Fruit fly (Drosophila melanogaster) whole organism, embryonic: ENCODE data around the gene wds.
A peak's percentile ranks its signal among the peaks of the same experiment; 100 is the strongest.

Source experiments
- BEAF-32 ChIP-seq: fragments of 200-800 bp; sonication (Bioruptor generic); optimal IDR thresholded peaks from 3 replicates; lab custom pipeline; 2017; ENCODE audit warnings: missing biosample characterization, missing genetic modification characterization, mild to moderate bottlenecking, moderate library complexity, missing genetic modification reagents
- C15 ChIP-seq: fragments of 200-800 bp; sonication (Bioruptor generic); IDR thresholded peaks from 3 replicates; pipeline ENCODE4 v1.3.6; 2022; ENCODE audit warnings: missing biosample characterization, missing genetic modification characterization
- CG10431 ChIP-seq: fragments of 200-800 bp; sonication (Bioruptor generic); optimal IDR thresholded peaks from 3 replicates; lab custom pipeline; 2018; ENCODE audit warnings: missing biosample characterization, mild to moderate bottlenecking, missing genetic modification characterization
- CG10543 ChIP-seq: fragments of 200-800 bp; sonication (Bioruptor generic); optimal IDR thresholded peaks from 3 replicates; lab custom pipeline; 2017; ENCODE audit warnings: missing biosample characterization, mild to moderate bottlenecking, missing genetic modification characterization, moderate library complexity
- CG11560 ChIP-seq: fragments of 200-800 bp; sonication (Bioruptor generic); IDR thresholded peaks from 3 replicates; pipeline ENCODE4 v1.3.6; 2022; ENCODE audit warnings: missing biosample characterization, missing genetic modification characterization
- CG13287 ChIP-seq: fragments of 200-800 bp; sonication (Bioruptor generic); IDR thresholded peaks from 2 replicates; pipeline ENCODE4 v1.3.6; 2022; ENCODE audit warnings: missing biosample characterization, missing genetic modification characterization; ENCODE audit not compliant: partially characterized antibody
- CG14710 ChIP-seq: fragments of 200-800 bp; sonication (Bioruptor generic); optimal IDR thresholded peaks from 3 replicates; lab custom pipeline; 2019; ENCODE audit warnings: missing biosample characterization, mild to moderate bottlenecking, missing genetic modification characterization, moderate library complexity
- CG1603 ChIP-seq: fragments of 200-800 bp; sonication (Bioruptor generic); optimal IDR thresholded peaks from 2 replicates; lab custom pipeline; 2019; ENCODE audit warnings: missing biosample characterization, mild to moderate bottlenecking, missing genetic modification characterization, moderate library complexity
- CG17361 ChIP-seq: fragments of 200-800 bp; sonication (Bioruptor generic); IDR thresholded peaks from 3 replicates; pipeline ENCODE4 v1.3.6; 2022; ENCODE audit warnings: missing biosample characterization, missing genetic modification characterization
- CG2116 ChIP-seq: fragments of 200-800 bp; sonication (Bioruptor generic); optimal IDR thresholded peaks from 3 replicates; lab custom pipeline; 2018; ENCODE audit warnings: missing biosample characterization, mild to moderate bottlenecking, missing genetic modification characterization
- CG32532 ChIP-seq: fragments of 200-800 bp; sonication (Bioruptor generic); IDR thresholded peaks from 2 replicates; pipeline ENCODE4 v1.3.6; 2022; ENCODE audit warnings: missing biosample characterization, missing genetic modification characterization
- CG4328 ChIP-seq: fragments of 200-800 bp; sonication (Bioruptor generic); optimal IDR thresholded peaks from 3 replicates; lab custom pipeline; 2017; ENCODE audit warnings: missing biosample characterization, missing genetic modification reagents, missing genetic modification characterization
- CG4360 ChIP-seq: fragments of 200-800 bp; sonication (Bioruptor generic); IDR thresholded peaks from 2 replicates; pipeline ENCODE4 v1.3.6; 2022; ENCODE audit warnings: missing biosample characterization, missing genetic modification characterization
- CG4617 ChIP-seq: fragments of 200-800 bp; sonication (Bioruptor generic); optimal IDR thresholded peaks from 3 replicates; lab custom pipeline; 2016; ENCODE audit warnings: missing biosample characterization, missing genetic modification characterization, borderline replicate concordance
- CG7839 ChIP-seq: fragments of 200-800 bp; sonication (Bioruptor generic); optimal IDR thresholded peaks from 3 replicates; lab custom pipeline; 2018; ENCODE audit warnings: missing biosample characterization, mild to moderate bottlenecking, missing genetic modification characterization, moderate library complexity
- CG9215 ChIP-seq: fragments of 200-800 bp; sonication (Bioruptor generic); IDR thresholded peaks from 2 replicates; pipeline ENCODE4 v1.3.6; 2022; ENCODE audit warnings: missing biosample characterization, missing genetic modification characterization
- CG9437 ChIP-seq: fragments of 200-800 bp; sonication (Bioruptor generic); optimal IDR thresholded peaks from 2 replicates; lab custom pipeline; 2018; ENCODE audit warnings: missing biosample characterization, mild to moderate bottlenecking, missing genetic modification characterization
- CG9797 ChIP-seq: fragments of 200-800 bp; sonication (Bioruptor generic); optimal IDR thresholded peaks from 3 replicates; lab custom pipeline; 2018; ENCODE audit warnings: missing biosample characterization, mild to moderate bottlenecking, missing genetic modification characterization
- D19A ChIP-seq: fragments of 200-800 bp; optimal IDR thresholded peaks from 3 replicates; lab custom pipeline; 2019; ENCODE audit warnings: missing biosample characterization, mild to moderate bottlenecking, missing genetic modification characterization, moderate library complexity
- Dp ChIP-seq: fragments of 200-800 bp; sonication (Bioruptor generic); optimal IDR thresholded peaks from 2 replicates; lab custom pipeline; 2018; ENCODE audit warnings: missing biosample characterization, mild to moderate bottlenecking, missing genetic modification characterization, moderate library complexity
- Dref ChIP-seq: fragments of 200-800 bp; sonication (Bioruptor generic); IDR thresholded peaks from 2 replicates; pipeline ENCODE4 v1.3.6; 2022; ENCODE audit warnings: missing biosample characterization, missing genetic modification characterization
- E2f2 ChIP-seq: fragments of 200-800 bp; sonication (Bioruptor generic); IDR thresholded peaks from 2 replicates; pipeline ENCODE4 v1.3.6; 2022; ENCODE audit warnings: missing biosample characterization, missing genetic modification characterization
- Ets97D ChIP-seq: fragments of 200-800 bp; sonication (Bioruptor generic); optimal IDR thresholded peaks from 3 replicates; lab custom pipeline; 2016; ENCODE audit warnings: missing biosample characterization, missing genetic modification characterization
- H15 ChIP-seq: fragments of 200-800 bp; sonication (Bioruptor generic); IDR thresholded peaks from 3 replicates; pipeline ENCODE4 v1.3.6; 2022; ENCODE audit warnings: missing biosample characterization, missing genetic modification characterization
- Lhr ChIP-seq: fragments of 200-800 bp; sonication (Bioruptor generic); optimal IDR thresholded peaks from 3 replicates; lab custom pipeline; 2017; ENCODE audit warnings: mild to moderate bottlenecking, missing biosample characterization, missing genetic modification reagents, missing genetic modification characterization
- MBD-R2 ChIP-seq: fragments of 200-800 bp; sonication (Bioruptor generic); IDR thresholded peaks from 2 replicates; pipeline ENCODE4 v1.3.6; 2022; ENCODE audit warnings: missing biosample characterization, missing genetic modification characterization
- MESR4 ChIP-seq: fragments of 200-800 bp; sonication (Bioruptor generic); optimal IDR thresholded peaks from 2 replicates; lab custom pipeline; 2018; ENCODE audit warnings: missing biosample characterization, mild to moderate bottlenecking, missing genetic modification characterization, moderate library complexity
- Meics ChIP-seq: fragments of 200-800 bp; sonication (Bioruptor generic); optimal IDR thresholded peaks from 2 replicates; lab custom pipeline; 2017; ENCODE audit warnings: missing biosample characterization, mild to moderate bottlenecking, missing genetic modification characterization
- Myb ChIP-seq: fragments of 200-800 bp; sonication (Bioruptor generic); optimal IDR thresholded peaks from 2 replicates; lab custom pipeline; 2016; ENCODE audit warnings: missing biosample characterization, missing genetic modification characterization
- Scr ChIP-seq: fragments of 200-800 bp; sonication (Bioruptor generic); IDR thresholded peaks from 2 replicates; pipeline ENCODE4 v1.3.6; 2022; ENCODE audit warnings: missing biosample characterization, missing genetic modification characterization; ENCODE audit not compliant: partially characterized antibody
- Sin3A ChIP-seq: fragments of >200 bp; optimal IDR thresholded peaks from 2 replicates; lab custom pipeline; 2018
- Sry-β ChIP-seq: fragments of 200-800 bp; sonication (Bioruptor generic); optimal IDR thresholded peaks from 2 replicates; lab custom pipeline; 2018; ENCODE audit warnings: missing biosample characterization, mild to moderate bottlenecking, missing genetic modification characterization, moderate library complexity
- Sry-δ ChIP-seq: fragments of 200-800 bp; sonication (Bioruptor generic); optimal IDR thresholded peaks from 2 replicates; lab custom pipeline; 2016; ENCODE audit warnings: missing biosample characterization, missing genetic modification characterization
- Tbp ChIP-seq: fragments of >200 bp; optimal IDR thresholded peaks from 2 replicates; lab custom pipeline; 2018; ENCODE audit warnings: missing biosample characterization, missing genetic modification characterization
- amos ChIP-seq: fragments of 200-800 bp; sonication (Bioruptor generic); IDR thresholded peaks from 2 replicates; pipeline ENCODE4 v1.3.6; 2022; ENCODE audit warnings: missing biosample characterization, missing genetic modification characterization; ENCODE audit not compliant: partially characterized antibody
- ash1 ChIP-seq: fragments of 200-800 bp; sonication (Bioruptor generic); optimal IDR thresholded peaks from 2 replicates; lab custom pipeline; 2018; ENCODE audit warnings: missing biosample characterization, mild to moderate bottlenecking, missing genetic modification characterization
- bbx ChIP-seq: fragments of 200-800 bp; sonication (Bioruptor generic); IDR thresholded peaks from 2 replicates; pipeline ENCODE4 v1.3.6; 2022; ENCODE audit warnings: missing biosample characterization, missing genetic modification characterization; ENCODE audit not compliant: partially characterized antibody
- dm ChIP-seq: fragments of 200-800 bp; sonication (Bioruptor generic); optimal IDR thresholded peaks from 3 replicates; lab custom pipeline; 2016; ENCODE audit warnings: missing biosample characterization, missing genetic modification characterization
- gfzf ChIP-seq: fragments of 200-800 bp; sonication (Bioruptor generic); optimal IDR thresholded peaks from 2 replicates; lab custom pipeline; 2016; ENCODE audit warnings: missing biosample characterization, mild to moderate bottlenecking, missing genetic modification characterization, moderate library complexity
- gsb ChIP-seq: fragments of 200-800 bp; sonication (Bioruptor generic); IDR thresholded peaks from 2 replicates; pipeline ENCODE4 v1.3.6; 2022; ENCODE audit warnings: missing biosample characterization, missing genetic modification characterization
- mam ChIP-seq: fragments of 200-800 bp; sonication (Bioruptor generic); optimal IDR thresholded peaks from 3 replicates; lab custom pipeline; 2016; ENCODE audit warnings: missing biosample characterization, missing genetic modification characterization
- mirr ChIP-seq: fragments of 200-800 bp; sonication (Bioruptor generic); optimal IDR thresholded peaks from 3 replicates; lab custom pipeline; 2018; ENCODE audit warnings: missing biosample characterization, mild to moderate bottlenecking, missing genetic modification characterization
- p53 ChIP-seq: fragments of 200-800 bp; sonication (Bioruptor generic); optimal IDR thresholded peaks from 2 replicates; lab custom pipeline; 2016; ENCODE audit warnings: missing biosample characterization, missing genetic modification characterization
- phol ChIP-seq: fragments of 200-800 bp; sonication (Bioruptor generic); optimal IDR thresholded peaks from 3 replicates; lab custom pipeline; 2018; ENCODE audit warnings: missing biosample characterization, mild to moderate bottlenecking, missing genetic modification characterization, moderate library complexity
- prd ChIP-seq, 3 experiments: fragments of >200 bp in 2 of 3; fragments of 200-800 bp in 1 of 3; sonication (Bioruptor generic) in 1 of 3; optimal IDR thresholded peaks in 2 of 3; IDR thresholded peaks in 1 of 3; 2 replicates in 2 of 3; 3 replicates in 1 of 3; pipeline versions ENCODE4 v1.3.6 to Lab custom; 2017 to 2022; ENCODE audit warnings: missing biosample characterization in 1 of 3, missing genetic modification characterization in 1 of 3
- pzg ChIP-seq: fragments of 200-800 bp; sonication (Bioruptor generic); optimal IDR thresholded peaks from 3 replicates; lab custom pipeline; 2018; ENCODE audit warnings: missing biosample characterization, mild to moderate bottlenecking, missing genetic modification characterization, moderate library complexity
- row ChIP-seq: fragments of 200-800 bp; sonication (Bioruptor generic); IDR thresholded peaks from 3 replicates; pipeline ENCODE4 v1.3.6; 2022; ENCODE audit warnings: missing biosample characterization, missing genetic modification characterization
- sens ChIP-seq: fragments of 200-800 bp; sonication (Bioruptor generic); peaks from one replicate; lab custom pipeline; 2016; ENCODE audit warnings: missing biosample characterization, missing genetic modification characterization
- sima ChIP-seq: fragments of 200-800 bp; sonication (Bioruptor generic); optimal IDR thresholded peaks from 2 replicates; lab custom pipeline; 2016; ENCODE audit warnings: missing biosample characterization, missing genetic modification characterization
- sna ChIP-seq: fragments of 200-800 bp; sonication (Bioruptor generic); IDR thresholded peaks from 2 replicates; pipeline ENCODE4 v1.3.6; 2022; ENCODE audit warnings: missing biosample characterization, missing genetic modification characterization; ENCODE audit not compliant: partially characterized antibody
- sob ChIP-seq: fragments of 200-800 bp; sonication (Bioruptor generic); IDR thresholded peaks from 2 replicates; pipeline ENCODE4 v1.3.6; 2022; ENCODE audit warnings: missing biosample characterization, missing genetic modification characterization
- stwl ChIP-seq: fragments of 200-800 bp; sonication (Bioruptor generic); optimal IDR thresholded peaks from 3 replicates; lab custom pipeline; 2018; ENCODE audit warnings: missing biosample characterization, mild to moderate bottlenecking, missing genetic modification characterization, moderate library complexity
- vnd ChIP-seq: fragments of 200-800 bp; sonication (Bioruptor generic); IDR thresholded peaks from 3 replicates; pipeline ENCODE4 v1.3.6; 2022; ENCODE audit warnings: missing biosample characterization, missing genetic modification characterization; ENCODE audit not compliant: partially characterized antibody
- wor ChIP-seq: fragments of 200-800 bp; sonication (Bioruptor generic); IDR thresholded peaks from 2 replicates; pipeline ENCODE4 v1.3.6; 2022; ENCODE audit warnings: missing biosample characterization, missing genetic modification characterization
- yki ChIP-seq: fragments of >200 bp; optimal IDR thresholded peaks from 3 replicates; lab custom pipeline; 2018

The wds gene

DNA sequence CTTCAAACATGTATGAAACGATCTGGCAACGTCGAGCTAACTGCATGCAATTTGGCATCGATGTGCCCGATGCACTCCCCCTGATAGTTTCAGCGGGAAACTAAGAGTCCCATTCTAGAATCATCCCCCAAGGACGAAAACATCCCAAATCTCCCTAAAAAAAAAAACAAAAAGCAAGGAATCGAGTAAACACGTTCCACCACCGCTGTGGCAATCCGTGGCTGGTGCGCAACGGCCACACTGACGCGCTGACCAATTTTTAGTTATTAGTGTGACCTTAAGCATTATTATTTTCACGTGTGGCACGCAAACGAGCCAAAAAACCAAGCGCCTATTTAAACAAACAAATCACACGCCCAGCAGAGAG, at the start of gene wds:
Gene wds, plus strand, starts transcription at position 265 of the 367 bp plus-strand sequence.
- TF ChIP-seq Myb (peak; percentile 67), pzg (GFP tag; lab: Kevin White, UChicago) (peak; percentile 45), stwl (peak; percentile 40), CG2116 (peak; percentile 75), H15 (no peak), Sin3A (peak; percentile 68), Lhr (peak; percentile 31), Scr (0 out of 2 replicates have a peak, but pooled peaks have one; percentile 9), Dp (peak; percentile 38), bbx (GFP tag; lab: Robert Waterston, UW) (peak; percentile 21; the same call in 1 of the 2 replicates), Ets97D (peak; percentile 50), mam (GFP tag; lab: Kevin White, UChicago) (peak; percentile 4), CG9215 (GFP tag; lab: Robert Waterston, UW) (0 out of 2 replicates have a peak, but pooled peaks have one; percentile 5), C15 (GFP tag; lab: Robert Waterston, UW) (no peak), Sry-δ (peak; percentile 38), CG32532 (no peak), sens (GFP tag; lab: Kevin White, UChicago) (peak; percentile 60), MBD-R2 (GFP tag; lab: Robert Waterston, UW) (peak; percentile 24; the same call in 1 of the 2 replicates), CG1603 (tag; lab: Kevin White, UChicago) (peak; percentile 32), phol (tag; lab: Kevin White, UChicago) (peak; percentile 2), vnd (GFP tag; lab: Robert Waterston, UW) (no peak), CG4328 (GFP tag; lab: Kevin White, UChicago) (no peak), dm (peak; percentile 80), CG11560 (tag; lab: Robert Waterston, UW) (no peak), CG13287 (peak; percentile 21; the same call in 1 of the 2 replicates), mirr (no peak), row (0 out of 3 replicates have a peak, but pooled peaks have one; percentile 9), CG9797 (GFP tag; lab: Kevin White, UChicago) (peak; percentile 67), Tbp (peak; percentile 42), sima (no peak), CG4617 (peak; percentile 25), E2f2 (GFP tag; lab: Robert Waterston, UW) (peak; percentile 46; the same call in 1 of the 2 replicates), prd (optimal IDR thresholded peaks at IDR 0.05; lab: Kevin White, UChicago) (no peak), prd (GFP tag; IDR thresholded peaks at IDR 0.05; lab: Robert Waterston, UW) (no peak), CG14710 (tag; lab: Kevin White, UChicago) (peak; percentile 15), amos (GFP tag; lab: Robert Waterston, UW) (0 out of 2 replicates have a peak, but pooled peaks have one; percentile 27), Meics (no peak), BEAF-32 (GFP tag; lab: Kevin White, UChicago) (peak; percentile 48), CG17361 (0 out of 3 replicates have a peak, but pooled peaks have one; percentile 19), wor (no peak), gfzf (peak; percentile 83), MESR4 (GFP tag; lab: Kevin White, UChicago) (peak; percentile 61)

DNA sequence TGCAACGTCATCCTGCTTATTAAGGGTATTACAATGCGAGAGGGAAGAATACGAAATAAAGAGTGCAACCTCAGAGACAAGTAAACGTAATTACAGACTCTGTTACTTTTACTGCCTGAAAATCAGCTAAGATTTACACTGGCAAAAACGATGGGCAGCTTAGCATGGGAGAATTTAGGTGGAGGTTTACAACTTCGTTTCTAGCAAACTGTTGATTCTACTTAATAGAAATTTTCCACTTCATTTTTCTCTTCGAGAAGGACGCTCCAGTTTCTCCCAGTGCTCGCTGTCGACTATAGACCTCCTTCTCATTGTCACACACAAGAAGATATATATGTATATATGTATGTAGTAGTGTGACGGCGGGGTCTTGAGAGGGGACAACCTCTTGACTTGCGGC, 49.6 kb upstream of the wds start:
- TF ChIP-seq CG10431 (GFP tag; lab: Kevin White, UChicago) (no peak), p53 (GFP tag; lab: Kevin White, UChicago) (no peak), Dref (GFP tag; lab: Robert Waterston, UW) (no peak), CG7839 (tag; lab: Kevin White, UChicago) (peak; percentile 48), sna (no peak), CG9437 (GFP tag; lab: Kevin White, UChicago) (no peak), yki (lab: Kevin White, UChicago) (no peak), D19A (tag; lab: Kevin White, UChicago) (peak; percentile 0), Sry-β (GFP tag; lab: Kevin White, UChicago) (no peak), sob (0 out of 2 replicates have a peak, but pooled peaks have one; percentile 34), ash1 (GFP tag; lab: Kevin White, UChicago) (no peak), CG4360 (GFP tag; lab: Robert Waterston, UW) (no peak), CG10543 (GFP tag; lab: Kevin White, UChicago) (no peak), gsb (GFP tag; lab: Robert Waterston, UW) (no peak)
